Worm (Caenorhabditis elegans) whole organism, young adult: ENCODE measurements around the gene cyb-3.

Experiments used
- B0019.2 ChIP-seq: fragments of 200-800 bp; sonication (Bioruptor generic); conservative IDR thresholded peaks from 2 replicates; pipeline ENCODE4 v1.3.6; 2022; ENCODE audit warnings: missing genetic modification reagents, missing genetic modification characterization, missing compliant biosample characterization
- B0261.1 ChIP-seq: sonication (generic microtip); optimal IDR thresholded peaks from 2 replicates; lab custom pipeline; 2016; ENCODE audit warnings: mild to moderate bottlenecking, missing genetic modification characterization, moderate library complexity, missing compliant biosample characterization
- F49E8.2 ChIP-seq: sonication (generic microtip); optimal IDR thresholded peaks from 3 replicates; lab custom pipeline; 2017; ENCODE audit warnings: missing genetic modification characterization, mild to moderate bottlenecking, missing compliant biosample characterization, antibody characterized with exemption, moderate library complexity; ENCODE audit not compliant: insufficient read depth
- K11D2.4 ChIP-seq: fragments of 200-800 bp; sonication (Bioruptor generic); IDR thresholded peaks from 2 replicates; pipeline ENCODE4 v1.3.6; 2022; ENCODE audit warnings: missing genetic modification reagents, missing genetic modification characterization, missing compliant biosample characterization
- K12H6.12 ChIP-seq: fragments of 200-800 bp; sonication (Bioruptor generic); optimal IDR thresholded peaks from 2 replicates; lab custom pipeline; 2018; ENCODE audit warnings: mild to moderate bottlenecking, missing genetic modification characterization, missing compliant biosample characterization
- ama-1 ChIP-seq, 3 experiments: fragments of 150-350 bp in 1 of 3; sonication (generic microtip) in 2 of 3; optimal IDR thresholded peaks; 2 replicates each; lab custom pipeline; 2014 to 2018; ENCODE audit warnings: missing biosample characterization in 2 of 3, missing genetic modification characterization in 2 of 3, missing genetic modification reagents in 2 of 3
- aptf-2 ChIP-seq: fragments of 200-800 bp; sonication (Bioruptor generic); conservative IDR thresholded peaks from 2 replicates; pipeline ENCODE4 v1.3.6; 2022; ENCODE audit warnings: missing genetic modification reagents, missing genetic modification characterization, missing compliant biosample characterization
- athp-1 ChIP-seq: sonication (generic microtip); optimal IDR thresholded peaks from 2 replicates; lab custom pipeline; 2017; ENCODE audit warnings: mild to moderate bottlenecking, missing genetic modification characterization, missing compliant biosample characterization
- attf-5 ChIP-seq: fragments of 200-800 bp; sonication (Bioruptor generic); optimal IDR thresholded peaks from 2 replicates; lab custom pipeline; 2018; ENCODE audit warnings: mild to moderate bottlenecking, missing genetic modification characterization, missing compliant biosample characterization
- cebp-1 ChIP-seq, 2 experiments: fragments of 200-800 bp in 1 of 2; sonication (Bioruptor generic) in 1 of 2; sonication (generic microtip) in 1 of 2; IDR thresholded peaks in 1 of 2; optimal IDR thresholded peaks in 1 of 2; 2 replicates each; pipeline versions ENCODE4 v1.3.6 to Lab custom; 2017 to 2022; ENCODE audit warnings: missing compliant biosample characterization in 2 of 2, missing genetic modification characterization in 2 of 2, mild to moderate bottlenecking in 1 of 2, missing genetic modification reagents in 1 of 2, moderate library complexity in 1 of 2
- cebp-2 ChIP-seq: fragments of 200-800 bp; sonication (Bioruptor generic); IDR thresholded peaks from 2 replicates; pipeline ENCODE4 v1.3.6; 2022; ENCODE audit warnings: missing genetic modification characterization, missing compliant biosample characterization
- ceh-100 ChIP-seq: fragments of 200-800 bp; sonication (Bioruptor generic); IDR thresholded peaks from 2 replicates; pipeline ENCODE4 v1.3.6; 2022; ENCODE audit warnings: missing genetic modification reagents, missing genetic modification characterization, missing compliant biosample characterization
- ceh-40 ChIP-seq: fragments of 200-800 bp; sonication (Bioruptor generic); IDR thresholded peaks from 2 replicates; pipeline ENCODE4 v1.3.6; 2022; ENCODE audit warnings: missing genetic modification characterization, missing compliant biosample characterization
- ceh-79 ChIP-seq: sonication (generic microtip); optimal IDR thresholded peaks from 2 replicates; lab custom pipeline; 2017; ENCODE audit warnings: mild to moderate bottlenecking, missing genetic modification characterization, missing compliant biosample characterization
- dpl-1 ChIP-seq: fragments of 150-350 bp; optimal IDR thresholded peaks from 2 replicates; lab custom pipeline; 2014; ENCODE audit warnings: missing biosample characterization, missing genetic modification reagents, missing genetic modification characterization
- efl-1 ChIP-seq: fragments of 150-350 bp; optimal IDR thresholded peaks from 2 replicates; lab custom pipeline; 2014; ENCODE audit warnings: missing biosample characterization, missing genetic modification reagents, missing genetic modification characterization
- egl-18 ChIP-seq: fragments of 200-800 bp; sonication (Bioruptor generic); IDR thresholded peaks from 2 replicates; pipeline ENCODE4 v1.3.6; 2022; ENCODE audit warnings: missing genetic modification reagents, missing genetic modification characterization, missing compliant biosample characterization
- ekl-4 ChIP-seq: fragments of 200-800 bp; sonication (Bioruptor generic); IDR thresholded peaks from 2 replicates; pipeline ENCODE4 v1.3.6; 2022; ENCODE audit warnings: missing genetic modification reagents, missing genetic modification characterization, missing compliant biosample characterization
- fkh-3 ChIP-seq: sonication (generic microtip); optimal IDR thresholded peaks from 2 replicates; lab custom pipeline; 2016; ENCODE audit warnings: mild to moderate bottlenecking, missing genetic modification characterization, missing compliant biosample characterization
- him-1 ChIP-seq: sonication (generic microtip); optimal IDR thresholded peaks from 2 replicates; lab custom pipeline; 2016; ENCODE audit warnings: missing genotype, missing genetic modification reagents, missing genetic modification characterization, missing compliant biosample characterization
- hlh-12 ChIP-seq: sonication (generic microtip); optimal IDR thresholded peaks from 2 replicates; lab custom pipeline; 2016; ENCODE audit warnings: missing genetic modification characterization, missing compliant biosample characterization
- hlh-26 ChIP-seq: fragments of 200-800 bp; sonication (Bioruptor generic); conservative IDR thresholded peaks from 2 replicates; pipeline ENCODE4 v1.3.6; 2022; ENCODE audit warnings: missing genetic modification reagents, missing genetic modification characterization, missing compliant biosample characterization
- hsf-1 ChIP-seq: fragments of 200-800 bp; sonication (Bioruptor generic); IDR thresholded peaks from 2 replicates; pipeline ENCODE4 v1.3.6; 2022; ENCODE audit warnings: missing genetic modification reagents, missing genetic modification characterization, missing compliant biosample characterization
- lin-26 ChIP-seq: fragments of 200-800 bp; sonication (Bioruptor generic); IDR thresholded peaks from 2 replicates; pipeline ENCODE4 v1.3.6; 2022; ENCODE audit warnings: missing genetic modification reagents, missing genetic modification characterization, missing compliant biosample characterization
- lin-54 ChIP-seq: fragments of 200-800 bp; sonication (Bioruptor generic); optimal IDR thresholded peaks from 2 replicates; lab custom pipeline; 2018; ENCODE audit warnings: mild to moderate bottlenecking, missing genetic modification characterization, missing compliant biosample characterization
- lsl-1 ChIP-seq: fragments of 200-800 bp; sonication (Bioruptor generic); optimal IDR thresholded peaks from 2 replicates; lab custom pipeline; 2018; ENCODE audit warnings: mild to moderate bottlenecking, missing genetic modification characterization, moderate library complexity, missing compliant biosample characterization
- madf-10 ChIP-seq: sonication (generic microtip); optimal IDR thresholded peaks from 2 replicates; lab custom pipeline; 2016; ENCODE audit warnings: mild to moderate bottlenecking, missing genetic modification characterization, missing compliant biosample characterization
- madf-3 ChIP-seq: fragments of 200-800 bp; sonication (Bioruptor generic); IDR thresholded peaks from 2 replicates; pipeline ENCODE4 v1.3.6; 2022; ENCODE audit warnings: missing genetic modification reagents, missing genetic modification characterization, missing compliant biosample characterization
- madf-8 ChIP-seq: fragments of 200-800 bp; sonication (Bioruptor generic); conservative IDR thresholded peaks from 2 replicates; pipeline ENCODE4 v1.3.6; 2022; ENCODE audit warnings: missing genetic modification reagents, missing genetic modification characterization, missing compliant biosample characterization
- mel-28 ChIP-seq: sonication (generic microtip); optimal IDR thresholded peaks from 2 replicates; lab custom pipeline; 2016; ENCODE audit warnings: borderline replicate concordance, mild to moderate bottlenecking, missing genetic modification characterization, missing compliant biosample characterization
- nhr-120 ChIP-seq: fragments of 200-800 bp; sonication (Bioruptor generic); IDR thresholded peaks from 2 replicates; pipeline ENCODE4 v1.3.6; 2022; ENCODE audit warnings: missing genetic modification characterization, missing compliant biosample characterization
- nhr-179 ChIP-seq: sonication (generic microtip); optimal IDR thresholded peaks from 2 replicates; lab custom pipeline; 2016; ENCODE audit warnings: mild to moderate bottlenecking, missing genetic modification characterization, missing compliant biosample characterization
- nhr-80 ChIP-seq: sonication (generic microtip); optimal IDR thresholded peaks from 2 replicates; lab custom pipeline; 2016; ENCODE audit warnings: missing genetic modification characterization, missing compliant biosample characterization
- pbrm-1 ChIP-seq: fragments of 200-800 bp; sonication (Bioruptor generic); IDR thresholded peaks from 2 replicates; pipeline ENCODE4 v1.3.6; 2022; ENCODE audit warnings: missing genetic modification reagents, missing genetic modification characterization, missing compliant biosample characterization
- sea-2 ChIP-seq: fragments of 200-800 bp; sonication (Bioruptor generic); IDR thresholded peaks from 2 replicates; pipeline ENCODE4 v1.3.6; 2022; ENCODE audit warnings: missing genetic modification characterization, missing compliant biosample characterization
- snpc-1.3 ChIP-seq: sonication (generic microtip); optimal IDR thresholded peaks from 2 replicates; lab custom pipeline; 2017; ENCODE audit warnings: missing genetic modification characterization, mild to moderate bottlenecking, missing compliant biosample characterization, antibody characterized with exemption, moderate library complexity, missing genotype, missing genetic modification reagents; ENCODE audit not compliant: insufficient read depth
- somi-1 ChIP-seq: fragments of 200-800 bp; sonication (Bioruptor generic); optimal IDR thresholded peaks from 2 replicates; lab custom pipeline; 2018; ENCODE audit warnings: mild to moderate bottlenecking, missing genetic modification characterization, missing compliant biosample characterization
- sptf-2 ChIP-seq: fragments of 200-800 bp; sonication (Bioruptor generic); optimal IDR thresholded peaks from 2 replicates; lab custom pipeline; 2018; ENCODE audit warnings: mild to moderate bottlenecking, missing genetic modification characterization, missing compliant biosample characterization
- unc-130 ChIP-seq: sonication (generic microtip); optimal IDR thresholded peaks from 2 replicates; lab custom pipeline; 2016; ENCODE audit warnings: missing genetic modification reagents, missing genetic modification characterization, missing compliant biosample characterization
- zfh-2 ChIP-seq: fragments of 200-800 bp; sonication (Bioruptor generic); conservative IDR thresholded peaks from 2 replicates; pipeline ENCODE4 v1.3.6; 2022; ENCODE audit warnings: missing genetic modification reagents, missing genetic modification characterization, missing compliant biosample characterization
- ztf-25 ChIP-seq: fragments of 200-800 bp; sonication (Bioruptor generic); IDR thresholded peaks from 2 replicates; pipeline ENCODE4 v1.3.6; 2022; ENCODE audit warnings: missing genetic modification reagents, missing genetic modification characterization, missing compliant biosample characterization
- ztf-6 ChIP-seq: fragments of 200-800 bp; sonication (Bioruptor generic); IDR thresholded peaks from 2 replicates; pipeline ENCODE4 v1.3.6; 2022; ENCODE audit warnings: missing genetic modification reagents, missing genetic modification characterization, missing compliant biosample characterization

Gene cyb-3

ce11 chrV:15432457-15432856 lies 37.0 kb downstream of the cyb-3 start, which contains the start of gene T26H5.8 (continued):
- no peak for TF ChIP-seq hsf-1 (GFP tag; lab: Robert Waterston, UW)
- no peak for TF ChIP-seq ceh-40 (GFP tag; lab: Robert Waterston, UW)
- no peak for TF ChIP-seq cebp-1 (GFP tag; IDR thresholded peaks at IDR 0.05; lab: Robert Waterston, UW)
- TF ChIP-seq cebp-1 (tag; optimal IDR thresholded peaks at IDR 0.05; lab: Kevin White, UChicago) = no peak
- TF ChIP-seq B0019.2 = no peak

- peak; percentile 35; the same call in 1 of the 2 replicates for TF ChIP-seq hsf-1 (GFP tag; lab: Robert Waterston, UW)
- peak; percentile 38; the same call in 1 of the 2 replicates for TF ChIP-seq madf-8 (GFP tag; lab: Robert Waterston, UW)
- 0 out of 2 replicates have a peak, but pooled peaks have one; percentile 57 for TF ChIP-seq cebp-2 (GFP tag; lab: Robert Waterston, UW)
- peak; percentile 72; the same call in 1 of the 2 replicates for TF ChIP-seq egl-18
- TF ChIP-seq aptf-2 (GFP tag; lab: Robert Waterston, UW) = peak; percentile 18; the same call in 1 of the 2 replicates
- peak; percentile 88; the same call in 1 of the 2 replicates for TF ChIP-seq nhr-120 (GFP tag; lab: Robert Waterston, UW)
These were observed 38.2 kb downstream of the cyb-3 start for ce11 chrV:15433654-15434053.

- TF ChIP-seq hlh-26 (GFP tag; lab: Robert Waterston, UW) (no peak), ceh-79 (tag; lab: Kevin White, UChicago) (no peak), ekl-4 (GFP tag; lab: Robert Waterston, UW) (no peak), sptf-2 (GFP tag; lab: Kevin White, UChicago) (no peak), ztf-6 (GFP tag; lab: Robert Waterston, UW) (no peak), snpc-1.3 (tag; lab: Kevin White, UChicago) (no peak), ztf-25 (GFP tag; lab: Robert Waterston, UW) (no peak), efl-1 (GFP tag; lab: Kevin White, UChicago) (no peak), ceh-100 (GFP tag; lab: Robert Waterston, UW) (no peak), B0261.1 (tag; lab: Kevin White, UChicago) (no peak), madf-3 (GFP tag; lab: Robert Waterston, UW) (no peak), K11D2.4 (no peak), ama-1 (optimal IDR thresholded peaks at IDR 0.05; lab: Kevin White, UChicago) (no peak), ama-1 (GFP tag; optimal IDR thresholded peaks at IDR 0.05; lab: Kevin White, UChicago) (no peak), athp-1 (no peak), F49E8.2 (tag; lab: Kevin White, UChicago) (no peak), hlh-12 (tag; lab: Kevin White, UChicago) (no peak), somi-1 (no peak)
- TF ChIP-seq, all 124 proteins: peak for 0
These were observed 39.2 kb downstream of the cyb-3 start for ce11 chrV:15434647-15435046.

- TF ChIP-seq mel-28 = no peak
- peak; percentile 84 for TF ChIP-seq nhr-80 (tag; lab: Kevin White, UChicago)
- TF ChIP-seq fkh-3 = no peak
- no peak for TF ChIP-seq nhr-179
- no peak for TF ChIP-seq attf-5 (GFP tag; lab: Kevin White, UChicago)
- TF ChIP-seq, all 124 proteins: peak for 1
These were observed 40.6 kb downstream of the cyb-3 start for ce11 chrV:15436133-15436532.

ce11 chrV:15442384-15442783 lies 46.9 kb downstream of the cyb-3 start:
- TF ChIP-seq madf-10 = no peak
- TF ChIP-seq K12H6.12 = no peak
- no peak for TF ChIP-seq fkh-3
- TF ChIP-seq madf-3 (GFP tag; lab: Robert Waterston, UW) = no peak
- no peak for TF ChIP-seq lin-26 (GFP tag; lab: Robert Waterston, UW)
- no peak for TF ChIP-seq dpl-1 (GFP tag; lab: Kevin White, UChicago)
- TF ChIP-seq sea-2 (GFP tag; lab: Robert Waterston, UW) = no peak
- no peak for TF ChIP-seq unc-130 (GFP tag; lab: Kevin White, UChicago)
- TF ChIP-seq him-1 (tag; lab: Kevin White, UChicago) = no peak
- no peak for TF ChIP-seq ceh-40 (GFP tag; lab: Robert Waterston, UW)
- TF ChIP-seq nhr-80 (tag; lab: Kevin White, UChicago) = no peak
- no peak for TF ChIP-seq lin-54
- no peak for TF ChIP-seq cebp-2 (GFP tag; lab: Robert Waterston, UW)
- TF ChIP-seq lsl-1 = no peak
- no peak for TF ChIP-seq zfh-2
- no peak for TF ChIP-seq pbrm-1
- TF ChIP-seq F49E8.2 (tag; lab: Kevin White, UChicago) = no peak
- TF ChIP-seq sptf-2 (GFP tag; lab: Kevin White, UChicago) = no peak
